Worm (Caenorhabditis elegans): ENCODE data around the gene F16G10.6.

DNA sequence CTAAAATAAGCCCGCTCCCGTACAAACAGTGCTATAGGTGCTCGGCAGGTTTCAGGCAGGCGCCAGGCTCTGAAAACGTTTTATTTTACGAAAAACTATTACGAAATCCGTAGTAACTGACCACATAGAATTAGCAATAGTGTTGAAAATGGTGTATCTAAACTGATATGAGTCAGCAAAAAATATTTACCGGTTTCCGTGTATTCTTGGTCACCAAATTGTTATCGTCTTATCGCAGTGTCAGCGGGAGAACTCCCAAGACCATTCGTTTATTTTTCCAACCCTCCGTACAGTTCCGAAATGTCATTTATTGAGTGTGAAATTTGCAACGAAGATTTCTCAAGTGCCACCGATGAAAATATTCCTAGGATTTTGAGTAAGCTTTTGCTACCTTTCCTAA, 45.4 kb downstream of the F16G10.6 start, which contains the start of gene F43C11.8:
- no peak for TF ChIP-seq ceh-32 (tag; optimal IDR thresholded peaks at IDR 0.05; ENCODE audit: poor library complexity)
- no peak for TF ChIP-seq pha-4 (GFP tag; IDR thresholded peaks at IDR 0.05)
- TF ChIP-seq pha-4 (tag; optimal IDR thresholded peaks at IDR 0.05) = no peak
- no peak for TF ChIP-seq ceh-82 (tag; optimal IDR thresholded peaks at IDR 0.05)

Measured in whole organism, L4 larva.